Fruit fly (Drosophila melanogaster) whole organism, embryonic: ENCODE measurements around the gene cher.

ENCODE experiments used
- CG10431 ChIP-seq: fragments of 200-800 bp; sonication (Bioruptor generic); optimal IDR thresholded peaks from 3 replicates; lab custom pipeline; 2018; ENCODE audit warnings: missing biosample characterization, mild to moderate bottlenecking, missing genetic modification characterization
- CG10543 ChIP-seq: fragments of 200-800 bp; sonication (Bioruptor generic); optimal IDR thresholded peaks from 3 replicates; lab custom pipeline; 2017; ENCODE audit warnings: missing biosample characterization, mild to moderate bottlenecking, missing genetic modification characterization, moderate library complexity
- CG10979 ChIP-seq: fragments of 200-800 bp; sonication (Bioruptor generic); optimal IDR thresholded peaks from 2 replicates; lab custom pipeline; 2018; ENCODE audit warnings: missing biosample characterization, mild to moderate bottlenecking, missing genetic modification characterization, moderate library complexity
- CG11093 ChIP-seq: fragments of 200-800 bp; sonication (Bioruptor generic); IDR thresholded peaks from 3 replicates; pipeline ENCODE4 v1.3.6; 2022; ENCODE audit warnings: missing biosample characterization, missing genetic modification characterization
- CG11695 ChIP-seq: fragments of 200-800 bp; sonication (Bioruptor generic); IDR thresholded peaks from 3 replicates; pipeline ENCODE4 v1.3.6; 2022; ENCODE audit warnings: missing biosample characterization, missing genetic modification characterization
- CG13123 ChIP-seq: fragments of 200-800 bp; sonication (Bioruptor generic); optimal IDR thresholded peaks from 2 replicates; lab custom pipeline; 2016; ENCODE audit warnings: missing biosample characterization, missing genetic modification characterization
- CG13894 ChIP-seq: fragments of 200-800 bp; sonication (Bioruptor generic); optimal IDR thresholded peaks from 3 replicates; lab custom pipeline; 2018; ENCODE audit warnings: missing biosample characterization, mild to moderate bottlenecking, missing genetic modification characterization, moderate library complexity
- CG14860 ChIP-seq: fragments of 200-800 bp; sonication (Bioruptor generic); IDR thresholded peaks from 3 replicates; pipeline ENCODE4 v1.3.6; 2022; ENCODE audit warnings: missing biosample characterization, missing genetic modification characterization; ENCODE audit not compliant: partially characterized antibody
- CG1529 ChIP-seq: fragments of 200-800 bp; sonication (Bioruptor generic); optimal IDR thresholded peaks from 3 replicates; lab custom pipeline; 2018; ENCODE audit warnings: missing biosample characterization, missing genetic modification characterization
- CG15479 ChIP-seq: fragments of 200-800 bp; sonication (Bioruptor generic); optimal IDR thresholded peaks from 3 replicates; lab custom pipeline; 2019; ENCODE audit warnings: missing biosample characterization, mild to moderate bottlenecking, missing genetic modification characterization, moderate library complexity
- CG18619 ChIP-seq: fragments of 200-800 bp; sonication (Bioruptor generic); optimal IDR thresholded peaks from 3 replicates; lab custom pipeline; 2017; ENCODE audit warnings: missing biosample characterization, mild to moderate bottlenecking, missing genetic modification characterization
- CG18764 ChIP-seq: fragments of 200-800 bp; sonication (Bioruptor generic); optimal IDR thresholded peaks from 3 replicates; lab custom pipeline; 2016; ENCODE audit warnings: missing biosample characterization, missing genetic modification characterization
- CG2678 ChIP-seq: fragments of 200-800 bp; sonication (Bioruptor generic); optimal IDR thresholded peaks from 3 replicates; lab custom pipeline; 2019; ENCODE audit warnings: missing biosample characterization, mild to moderate bottlenecking, missing genetic modification characterization, moderate library complexity
- CG2875 ChIP-seq: fragments of 200-800 bp; sonication (Bioruptor generic); optimal IDR thresholded peaks from 2 replicates; lab custom pipeline; 2017; ENCODE audit warnings: missing biosample characterization, mild to moderate bottlenecking, missing genetic modification characterization, missing genetic modification reagents
- CG30020 ChIP-seq: fragments of 200-800 bp; optimal IDR thresholded peaks from 2 replicates; lab custom pipeline; 2019; ENCODE audit warnings: missing biosample characterization, mild to moderate bottlenecking, missing genetic modification characterization, moderate library complexity
- CG32767 ChIP-seq: fragments of 200-800 bp; sonication (Bioruptor generic); IDR thresholded peaks from 2 replicates; pipeline ENCODE4 v1.3.6; 2022; ENCODE audit warnings: missing biosample characterization, missing genetic modification characterization
- CG32772 ChIP-seq: fragments of 200-800 bp; sonication (Bioruptor generic); IDR thresholded peaks from 2 replicates; pipeline ENCODE4 v1.3.6; 2022; ENCODE audit warnings: missing biosample characterization, missing genetic modification characterization
- CG33213 ChIP-seq: fragments of 200-800 bp; sonication (Bioruptor generic); optimal IDR thresholded peaks from 3 replicates; lab custom pipeline; 2016; ENCODE audit warnings: missing biosample characterization, missing genetic modification characterization
- CG33557 ChIP-seq: fragments of 200-800 bp; sonication (Bioruptor generic); optimal IDR thresholded peaks from 2 replicates; lab custom pipeline; 2019; ENCODE audit warnings: missing biosample characterization, mild to moderate bottlenecking, missing genetic modification characterization, moderate library complexity
- CG6765 ChIP-seq: fragments of 200-800 bp; sonication (Bioruptor generic); optimal IDR thresholded peaks from 3 replicates; lab custom pipeline; 2017; ENCODE audit warnings: missing biosample characterization, mild to moderate bottlenecking, missing genetic modification characterization
- D19B ChIP-seq: fragments of 200-800 bp; sonication (Bioruptor generic); optimal IDR thresholded peaks from 2 replicates; lab custom pipeline; 2017; ENCODE audit warnings: missing biosample characterization, mild to moderate bottlenecking, missing genetic modification characterization
- Dfd ChIP-seq, 2 experiments: fragments of >200 bp; optimal IDR thresholded peaks; 2 replicates each; lab custom pipeline; 2017; ENCODE audit warnings: missing biosample characterization in 2 of 2, missing genetic modification characterization in 2 of 2
- Doc2 ChIP-seq: fragments of 200-800 bp; sonication (Bioruptor generic); IDR thresholded peaks from 2 replicates; pipeline ENCODE4 v1.3.6; 2022; ENCODE audit warnings: missing biosample characterization, missing genetic modification characterization
- ERR ChIP-seq: fragments of 200-800 bp; sonication (Bioruptor generic); optimal IDR thresholded peaks from 2 replicates; lab custom pipeline; 2016; ENCODE audit warnings: missing biosample characterization, missing genetic modification characterization
- Ets97D ChIP-seq: fragments of 200-800 bp; sonication (Bioruptor generic); optimal IDR thresholded peaks from 3 replicates; lab custom pipeline; 2016; ENCODE audit warnings: missing biosample characterization, missing genetic modification characterization
- Hmr ChIP-seq: fragments of 200-800 bp; sonication (Bioruptor generic); optimal IDR thresholded peaks from 3 replicates; lab custom pipeline; 2017; ENCODE audit warnings: mild to moderate bottlenecking, missing biosample characterization, missing genetic modification reagents, missing genetic modification characterization
- MESR4 ChIP-seq: fragments of 200-800 bp; sonication (Bioruptor generic); optimal IDR thresholded peaks from 2 replicates; lab custom pipeline; 2018; ENCODE audit warnings: missing biosample characterization, mild to moderate bottlenecking, missing genetic modification characterization, moderate library complexity
- Mrtf ChIP-seq: fragments of 200-800 bp; sonication (Bioruptor generic); IDR thresholded peaks from 3 replicates; pipeline ENCODE4 v1.3.6; 2022; ENCODE audit warnings: missing biosample characterization, missing genetic modification characterization
- Spps ChIP-seq: fragments of 200-800 bp; sonication (Bioruptor generic); optimal IDR thresholded peaks from 2 replicates; lab custom pipeline; 2018; ENCODE audit warnings: missing biosample characterization, mild to moderate bottlenecking, missing genetic modification characterization
- abd-A ChIP-seq: fragments of 200-800 bp; sonication (Bioruptor generic); optimal IDR thresholded peaks from 3 replicates; lab custom pipeline; 2019; ENCODE audit warnings: missing biosample characterization, mild to moderate bottlenecking, missing genetic modification characterization, moderate library complexity
- caup ChIP-seq: fragments of 200-800 bp; sonication (Bioruptor generic); optimal IDR thresholded peaks from 3 replicates; lab custom pipeline; 2017; ENCODE audit warnings: missing biosample characterization, mild to moderate bottlenecking, missing genetic modification characterization, moderate library complexity; ENCODE audit not compliant: severe bottlenecking
- chn ChIP-seq: fragments of 200-800 bp; sonication (Bioruptor generic); optimal IDR thresholded peaks from 2 replicates; lab custom pipeline; 2016; ENCODE audit warnings: missing biosample characterization, missing genetic modification characterization
- crp ChIP-seq, 2 experiments: fragments of 200-800 bp; sonication (Bioruptor generic); optimal IDR thresholded peaks; 2 replicates in 1 of 2; 3 replicates in 1 of 2; lab custom pipeline; 2017; ENCODE audit warnings: missing biosample characterization in 2 of 2, missing genetic modification characterization in 2 of 2, mild to moderate bottlenecking in 1 of 2, moderate library complexity in 1 of 2
- dan ChIP-seq: fragments of 200-800 bp; sonication (Bioruptor generic); IDR thresholded peaks from 2 replicates; pipeline ENCODE4 v1.3.6; 2022; ENCODE audit warnings: missing biosample characterization, missing genetic modification characterization
- exex ChIP-seq: fragments of 200-800 bp; sonication (Bioruptor generic); optimal IDR thresholded peaks from 4 replicates; lab custom pipeline; 2018; ENCODE audit warnings: missing biosample characterization, mild to moderate bottlenecking, missing genetic modification characterization, moderate library complexity
- gem ChIP-seq: fragments of 200-800 bp; sonication (Bioruptor generic); optimal IDR thresholded peaks from 2 replicates; lab custom pipeline; 2019; ENCODE audit warnings: missing biosample characterization, mild to moderate bottlenecking, missing genetic modification characterization, moderate library complexity
- gfzf ChIP-seq: fragments of 200-800 bp; sonication (Bioruptor generic); optimal IDR thresholded peaks from 2 replicates; lab custom pipeline; 2016; ENCODE audit warnings: missing biosample characterization, mild to moderate bottlenecking, missing genetic modification characterization, moderate library complexity
- gro ChIP-seq: fragments of 200-800 bp; sonication (Bioruptor generic); optimal IDR thresholded peaks from 2 replicates; lab custom pipeline; 2016; ENCODE audit warnings: missing biosample characterization, missing genetic modification characterization
- hb ChIP-seq: fragments of 200-800 bp; sonication (Bioruptor generic); IDR thresholded peaks from 3 replicates; pipeline ENCODE4 v1.3.6; 2022; ENCODE audit warnings: missing biosample characterization, missing genetic modification characterization; ENCODE audit not compliant: partially characterized antibody
- ken ChIP-seq: fragments of 200-800 bp; sonication (Bioruptor generic); IDR thresholded peaks from 3 replicates; pipeline ENCODE4 v1.3.6; 2022; ENCODE audit warnings: missing biosample characterization, missing genetic modification characterization
- nerfin-2 ChIP-seq: fragments of 200-800 bp; sonication (Bioruptor generic); IDR thresholded peaks from 2 replicates; pipeline ENCODE4 v1.3.6; 2022; ENCODE audit warnings: missing biosample characterization, missing genetic modification characterization; ENCODE audit not compliant: partially characterized antibody
- pb ChIP-seq: fragments of 200-800 bp; sonication (Bioruptor generic); optimal IDR thresholded peaks from 3 replicates; lab custom pipeline; 2016; ENCODE audit warnings: missing biosample characterization, missing genetic modification characterization
- pum ChIP-seq: fragments of 200-800 bp; sonication (Bioruptor generic); optimal IDR thresholded peaks from 2 replicates; lab custom pipeline; 2016; ENCODE audit warnings: missing biosample characterization, missing genetic modification characterization
- repo ChIP-seq: fragments of 200-800 bp; sonication (Bioruptor generic); optimal IDR thresholded peaks from 2 replicates; lab custom pipeline; 2016; ENCODE audit warnings: missing biosample characterization, missing genetic modification characterization
- row ChIP-seq: fragments of 200-800 bp; sonication (Bioruptor generic); IDR thresholded peaks from 3 replicates; pipeline ENCODE4 v1.3.6; 2022; ENCODE audit warnings: missing biosample characterization, missing genetic modification characterization
- seq ChIP-seq: fragments of 200-800 bp; sonication (Bioruptor generic); IDR thresholded peaks from 2 replicates; pipeline ENCODE4 v1.3.6; 2022; ENCODE audit warnings: missing biosample characterization, missing genetic modification characterization
- twi ChIP-seq: fragments of 200-800 bp; optimal IDR thresholded peaks from 2 replicates; lab custom pipeline; 2019; ENCODE audit warnings: missing biosample characterization, mild to moderate bottlenecking, missing genetic modification characterization, moderate library complexity
- vvl ChIP-seq: fragments of 200-800 bp; sonication (Bioruptor generic); IDR thresholded peaks from 2 replicates; pipeline ENCODE4 v1.3.6; 2022; ENCODE audit warnings: missing biosample characterization, missing genetic modification characterization
- zf30C ChIP-seq: fragments of 200-800 bp; sonication (Bioruptor generic); optimal IDR thresholded peaks from 3 replicates; lab custom pipeline; 2018; ENCODE audit warnings: missing biosample characterization, mild to moderate bottlenecking, missing genetic modification characterization

Gene cher

dm6 chr3R:17056183-17056904 lies 68.8 kb downstream of the cher start (continued):
- peak; percentile 42 for TF ChIP-seq vvl
- peak; percentile 33 for TF ChIP-seq zf30C (GFP tag; lab: Kevin White, UChicago)
- TF ChIP-seq repo: no peak
- 0 out of 3 replicates have a peak, but pooled peaks have one; percentile 33 for TF ChIP-seq CG14860 (GFP tag; lab: Robert Waterston, UW)
- TF ChIP-seq Doc2 (GFP tag; lab: Robert Waterston, UW): no peak
- no peak for TF ChIP-seq CG13123 (GFP tag; lab: Kevin White, UChicago)
- no peak for TF ChIP-seq dan
- TF ChIP-seq CG15479 (GFP tag; lab: Kevin White, UChicago): peak; percentile 45
- TF ChIP-seq seq: no peak
- TF ChIP-seq pb (GFP tag; lab: Kevin White, UChicago): peak; percentile 18
- no peak for TF ChIP-seq D19B (GFP tag; lab: Kevin White, UChicago)
- no peak for TF ChIP-seq CG2875 (GFP tag; lab: Kevin White, UChicago)
- TF ChIP-seq CG2678 (tag; lab: Kevin White, UChicago): peak; percentile 9
- TF ChIP-seq row: no peak
- TF ChIP-seq caup: peak; percentile 56
- TF ChIP-seq CG6765 (GFP tag; lab: Kevin White, UChicago): peak; percentile 62
- TF ChIP-seq Mrtf (GFP tag; lab: Robert Waterston, UW): no peak
- TF ChIP-seq ERR (GFP tag; lab: Kevin White, UChicago): peak; percentile 45
- TF ChIP-seq CG33213 (GFP tag; lab: Kevin White, UChicago): no peak
- peak; percentile 74 for TF ChIP-seq CG13894
- peak; percentile 58 for TF ChIP-seq chn (GFP tag; lab: Kevin White, UChicago)
- no peak for TF ChIP-seq CG10979 (tag; lab: Kevin White, UChicago)
- no peak for TF ChIP-seq CG33557
- peak; percentile 57 for TF ChIP-seq exex (tag; lab: Kevin White, UChicago)
- no peak for TF ChIP-seq CG18619
- TF ChIP-seq nerfin-2: peak; percentile 25; the same call in 1 of the 2 replicates
- peak; percentile 59 for TF ChIP-seq twi (tag; lab: Kevin White, UChicago)
- peak; percentile 11 for TF ChIP-seq pum (GFP tag; lab: Kevin White, UChicago)
- no peak for TF ChIP-seq Spps (tag; lab: Kevin White, UChicago)
- peak; percentile 40; the same call in 1 of the 2 replicates for TF ChIP-seq CG32767 (GFP tag; lab: Robert Waterston, UW)
- no peak for TF ChIP-seq CG30020 (tag; lab: Kevin White, UChicago)
- TF ChIP-seq ken (GFP tag; lab: Robert Waterston, UW): 0 out of 3 replicates have a peak, but pooled peaks have one; percentile 4
- peak; percentile 42 for TF ChIP-seq Hmr (GFP tag; lab: Kevin White, UChicago)
- no peak for TF ChIP-seq Dfd (GFP tag; optimal IDR thresholded peaks at IDR 0.05; lab: Kevin White, UChicago)
- TF ChIP-seq CG32772 (GFP tag; lab: Robert Waterston, UW): no peak; the same call in 1 of the 2 replicates
- no peak for TF ChIP-seq gem
- TF ChIP-seq CG10543 (GFP tag; lab: Kevin White, UChicago): peak; percentile 98
- no peak for TF ChIP-seq Ets97D (GFP tag; lab: Kevin White, UChicago)
- TF ChIP-seq gro (GFP tag; lab: Kevin White, UChicago): peak; percentile 77
- TF ChIP-seq gfzf: no peak
- no peak for TF ChIP-seq CG1529 (GFP tag; lab: Kevin White, UChicago)
- TF ChIP-seq MESR4 (GFP tag; lab: Kevin White, UChicago): no peak
- peak in 1 of 2 experiments; percentile 67 for TF ChIP-seq crp (GFP tag; optimal IDR thresholded peaks at IDR 0.05; lab: Kevin White, UChicago)
- TF ChIP-seq CG18764 (GFP tag; lab: Kevin White, UChicago): no peak
- TF ChIP-seq hb: no peak
- peak; percentile 100 for TF ChIP-seq abd-A (tag; lab: Kevin White, UChicago)
- 0 out of 3 replicates have a peak, but pooled peaks have one; percentile 18 for TF ChIP-seq CG11695 (GFP tag; lab: Robert Waterston, UW)
- TF ChIP-seq CG10431: no peak
- TF ChIP-seq CG11093 (GFP tag; lab: Robert Waterston, UW): no peak
